Fruit fly (Drosophila melanogaster) whole organism: Measurements from ENCODE around the gene witty.

ENCODE experiments used
- CG8478 ChIP-seq: fragments of >200 bp; optimal IDR thresholded peaks from 2 replicates; lab custom pipeline; 2018; ENCODE audit warnings: inconsistent platforms
- psq ChIP-seq: fragments of >200 bp; optimal IDR thresholded peaks from 2 replicates; lab custom pipeline; 2017

dm6 chr2L:8362955-8363285, 24.8 kb downstream of the witty start:
- TF ChIP-seq CG8478 = no peak
- TF ChIP-seq psq (lab: Kevin White, UChicago) = no peak
